Worm (Caenorhabditis elegans) whole organism, mixed stage, embryonic: ENCODE measurements around the gene srbc-61.

ENCODE experiments used
- M03D4.4 ChIP-seq: sonication (generic microtip); optimal IDR thresholded peaks from 2 replicates; lab custom pipeline; 2017; ENCODE audit warnings: mild to moderate bottlenecking, missing genetic modification characterization, missing compliant biosample characterization
- bed-3 ChIP-seq: fragments of 200-800 bp; sonication (Bioruptor generic); optimal IDR thresholded peaks from 3 replicates; lab custom pipeline; 2018; ENCODE audit warnings: mild to moderate bottlenecking, missing genetic modification characterization, moderate library complexity, missing compliant biosample characterization
- blmp-1 ChIP-seq: fragments of 150-350 bp; optimal IDR thresholded peaks from 2 replicates; lab custom pipeline; 2014; ENCODE audit warnings: missing biosample characterization, missing genetic modification characterization
- ceh-39 ChIP-seq: fragments of 150-350 bp; optimal IDR thresholded peaks from 2 replicates; lab custom pipeline; 2014; ENCODE audit warnings: missing biosample characterization, missing genetic modification characterization
- elt-3 ChIP-seq: fragments of 150-350 bp; optimal IDR thresholded peaks from 2 replicates; lab custom pipeline; 2014; ENCODE audit warnings: missing biosample characterization, missing genetic modification characterization
- lin-32 ChIP-seq: fragments of 200-800 bp; sonication (Bioruptor generic); optimal IDR thresholded peaks from 2 replicates; lab custom pipeline; 2018; ENCODE audit warnings: mild to moderate bottlenecking, missing genetic modification characterization, missing compliant biosample characterization
- nhr-237 ChIP-seq: fragments of 150-350 bp; optimal IDR thresholded peaks from 2 replicates; lab custom pipeline; 2014; ENCODE audit warnings: missing biosample characterization, missing genetic modification characterization
- snpc-4 ChIP-seq: fragments of 150-350 bp; optimal IDR thresholded peaks from 2 replicates; lab custom pipeline; 2014; ENCODE audit warnings: missing biosample characterization, missing genetic modification characterization

DNA sequence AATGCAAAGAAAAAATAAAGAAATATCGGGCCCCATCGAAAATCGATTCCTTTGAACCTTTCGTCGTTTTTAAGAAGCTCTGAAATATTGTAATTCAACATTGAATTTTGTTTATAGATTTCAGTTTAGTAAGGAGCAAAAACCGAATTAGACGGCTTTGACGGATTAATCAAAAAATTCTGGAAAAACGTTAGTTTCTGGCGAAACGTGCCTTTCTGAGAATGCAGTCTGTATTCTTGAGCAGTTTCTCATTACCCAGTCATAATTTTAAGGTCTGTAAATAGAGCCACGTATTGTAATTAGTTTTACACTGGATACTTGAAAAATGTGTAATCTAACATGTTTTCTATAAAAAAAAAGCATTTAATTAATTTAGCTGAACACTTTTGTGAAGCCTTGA is 16.5 kb upstream of the srbc-61 start, which contains the start of gene srz-48:
- TF ChIP-seq nhr-237 (tag; lab: Kevin White, UChicago), result no peak
- no peak for TF ChIP-seq lin-32 (GFP tag; lab: Kevin White, UChicago)
- TF ChIP-seq elt-3 (tag; lab: Kevin White, UChicago), result no peak
- TF ChIP-seq M03D4.4, result no peak
- no peak for TF ChIP-seq blmp-1
- no peak for TF ChIP-seq ceh-39 (tag; lab: Kevin White, UChicago)
- no peak for TF ChIP-seq bed-3 (GFP tag; lab: Kevin White, UChicago)
- no peak for TF ChIP-seq snpc-4 (tag; lab: Kevin White, UChicago)
